Fruit fly (Drosophila melanogaster) whole organism, adult: ENCODE measurements around the gene fz2.

Experiments
- CG11617 ChIP-seq: fragments of 200-800 bp; sonication (Bioruptor generic); optimal IDR thresholded peaks from 2 replicates; lab custom pipeline; 2017; ENCODE audit warnings: mild to moderate bottlenecking, missing biosample characterization, missing genetic modification reagents, missing genetic modification characterization
- CG12768 ChIP-seq: fragments of 200-800 bp; sonication (Bioruptor generic); optimal IDR thresholded peaks from 2 replicates; lab custom pipeline; 2017; ENCODE audit warnings: missing biosample characterization, missing genetic modification characterization, mild to moderate bottlenecking, moderate library complexity, missing genetic modification reagents
- CG14711 ChIP-seq: fragments of 200-800 bp; sonication (Bioruptor generic); optimal IDR thresholded peaks from 2 replicates; lab custom pipeline; 2018; ENCODE audit warnings: missing biosample characterization, mild to moderate bottlenecking, missing genetic modification characterization, moderate library complexity
- CG1620 ChIP-seq: fragments of 200-800 bp; sonication (Bioruptor generic); optimal IDR thresholded peaks from 2 replicates; lab custom pipeline; 2016; ENCODE audit warnings: missing biosample characterization, missing genetic modification characterization
- CG33017 ChIP-seq: fragments of 200-800 bp; sonication (Bioruptor generic); optimal IDR thresholded peaks from 2 replicates; lab custom pipeline; 2018; ENCODE audit warnings: missing biosample characterization, mild to moderate bottlenecking, missing genetic modification characterization, moderate library complexity
- CG5204 ChIP-seq: fragments of 200-800 bp; sonication (Bioruptor generic); optimal IDR thresholded peaks from 2 replicates; lab custom pipeline; 2016; ENCODE audit warnings: missing biosample characterization, missing genetic modification characterization
- CG7045 ChIP-seq: fragments of 200-800 bp; sonication (Bioruptor generic); optimal IDR thresholded peaks from 2 replicates; lab custom pipeline; 2017; ENCODE audit warnings: missing biosample characterization, mild to moderate bottlenecking, missing genetic modification characterization
- CG7101 ChIP-seq: fragments of 200-800 bp; sonication (Bioruptor generic); optimal IDR thresholded peaks from 2 replicates; lab custom pipeline; 2018; ENCODE audit warnings: missing biosample characterization, mild to moderate bottlenecking, missing genetic modification characterization, moderate library complexity
- Clk ChIP-seq: fragments of 200-800 bp; sonication (Bioruptor generic); optimal IDR thresholded peaks from 2 replicates; lab custom pipeline; 2017; ENCODE audit warnings: missing biosample characterization, missing genetic modification characterization
- Crg-1 ChIP-seq: fragments of 200-800 bp; sonication (Bioruptor generic); optimal IDR thresholded peaks from 2 replicates; lab custom pipeline; 2016; ENCODE audit warnings: missing biosample characterization, missing genetic modification characterization
- Hr96 ChIP-seq: fragments of 200-800 bp; sonication (Bioruptor generic); optimal IDR thresholded peaks from 2 replicates; lab custom pipeline; 2016; ENCODE audit warnings: missing biosample characterization, missing genetic modification characterization
- Mnt ChIP-seq: fragments of 200-800 bp; sonication (Bioruptor generic); optimal IDR thresholded peaks from 2 replicates; lab custom pipeline; 2016; ENCODE audit warnings: missing biosample characterization, mild to moderate bottlenecking, missing genetic modification characterization
- bab1 ChIP-seq: fragments of 200-800 bp; sonication (Bioruptor generic); optimal IDR thresholded peaks from 3 replicates; lab custom pipeline; 2019; ENCODE audit warnings: missing biosample characterization, mild to moderate bottlenecking, missing genetic modification characterization, moderate library complexity
- cic ChIP-seq: fragments of 200-800 bp; sonication (Bioruptor generic); optimal IDR thresholded peaks from 2 replicates; lab custom pipeline; 2017; ENCODE audit warnings: missing biosample characterization, mild to moderate bottlenecking, missing genetic modification characterization, moderate library complexity
- cnc ChIP-seq, 2 experiments: fragments of >200 bp; optimal IDR thresholded peaks; 2 replicates each; lab custom pipeline; 2017
- kay ChIP-seq: fragments of 200-800 bp; sonication (Bioruptor generic); peaks from one replicate; lab custom pipeline; 2016; ENCODE audit warnings: missing biosample characterization, missing genetic modification characterization, borderline replicate concordance
- ovo ChIP-seq: fragments of 200-800 bp; sonication (Bioruptor generic); optimal IDR thresholded peaks from 2 replicates; lab custom pipeline; 2016; ENCODE audit warnings: missing biosample characterization, missing genetic modification characterization
- pad ChIP-seq: fragments of 200-800 bp; sonication (Bioruptor generic); optimal IDR thresholded peaks from 3 replicates; lab custom pipeline; 2017; ENCODE audit warnings: missing biosample characterization, missing genetic modification characterization, mild to moderate bottlenecking, moderate library complexity, missing genetic modification reagents
- tj ChIP-seq: fragments of 200-800 bp; sonication (Bioruptor generic); optimal IDR thresholded peaks from 3 replicates; lab custom pipeline; 2017; ENCODE audit warnings: missing biosample characterization, mild to moderate bottlenecking, missing genetic modification characterization, moderate library complexity
- toe ChIP-seq: fragments of 200-800 bp; sonication (Bioruptor generic); optimal IDR thresholded peaks from 2 replicates; lab custom pipeline; 2016; ENCODE audit warnings: missing biosample characterization, missing genetic modification characterization

fz2 gene

DNA sequence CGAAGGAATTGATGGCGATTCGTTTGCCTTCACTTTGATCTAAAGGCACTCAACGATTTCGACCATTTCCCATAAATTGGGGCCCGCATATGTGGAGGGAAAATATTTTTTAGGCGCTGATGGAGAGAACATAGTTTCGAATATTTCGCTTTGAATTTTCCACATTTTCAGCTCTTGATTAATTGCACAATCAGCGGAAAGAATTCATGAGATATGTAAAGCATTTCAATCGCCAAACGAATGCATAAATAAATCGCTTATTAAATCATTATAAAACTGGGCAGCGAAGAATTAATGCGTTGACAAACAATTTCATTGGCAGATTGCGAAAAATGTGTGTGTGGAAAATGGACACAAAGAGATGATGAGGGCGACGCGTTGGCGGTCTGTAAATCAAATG, 30.8 kb downstream of the fz2 start:
- TF ChIP-seq Hr96: no peak
- no peak for TF ChIP-seq CG33017 (tag; lab: Kevin White, UChicago)
- no peak for TF ChIP-seq Clk (GFP tag; lab: Kevin White, UChicago)
- no peak for TF ChIP-seq kay
- TF ChIP-seq ovo (GFP tag; lab: Kevin White, UChicago): no peak
- no peak for TF ChIP-seq CG5204 (GFP tag; lab: Kevin White, UChicago)
- TF ChIP-seq Crg-1: no peak
- TF ChIP-seq CG12768 (GFP tag; lab: Kevin White, UChicago): no peak

DNA sequence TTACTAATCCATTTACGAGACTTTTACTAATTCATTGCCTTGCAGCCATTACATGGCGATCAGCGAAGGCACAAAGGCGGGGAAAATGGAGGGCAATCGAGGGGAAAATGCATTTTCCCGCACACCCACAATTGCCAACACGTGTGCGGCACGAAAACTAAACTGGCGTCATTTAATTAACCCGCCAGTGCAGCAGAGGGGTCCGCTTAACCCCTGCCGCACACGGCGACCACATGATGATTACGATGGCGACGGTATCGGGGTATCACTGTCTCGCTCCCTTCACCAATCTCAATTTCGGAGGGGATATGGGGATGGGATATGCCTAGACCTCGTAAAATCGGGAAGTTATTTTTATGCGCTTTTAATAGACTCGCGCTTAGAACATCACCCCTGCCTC, 33.1 kb downstream of the fz2 start:
- no peak for TF ChIP-seq pad (GFP tag; lab: Kevin White, UChicago)
- TF ChIP-seq cic (GFP tag; lab: Kevin White, UChicago): no peak
- TF ChIP-seq ovo (GFP tag; lab: Kevin White, UChicago): no peak
- no peak for TF ChIP-seq CG1620
- TF ChIP-seq toe: no peak
- no peak for TF ChIP-seq CG5204 (GFP tag; lab: Kevin White, UChicago)
- no peak for TF ChIP-seq Mnt (GFP tag; lab: Kevin White, UChicago)
- no peak for TF ChIP-seq tj (GFP tag; lab: Kevin White, UChicago)
- TF ChIP-seq kay: no peak
- TF ChIP-seq CG12768 (GFP tag; lab: Kevin White, UChicago): no peak
- no peak for TF ChIP-seq CG7045 (GFP tag; lab: Kevin White, UChicago)

DNA sequence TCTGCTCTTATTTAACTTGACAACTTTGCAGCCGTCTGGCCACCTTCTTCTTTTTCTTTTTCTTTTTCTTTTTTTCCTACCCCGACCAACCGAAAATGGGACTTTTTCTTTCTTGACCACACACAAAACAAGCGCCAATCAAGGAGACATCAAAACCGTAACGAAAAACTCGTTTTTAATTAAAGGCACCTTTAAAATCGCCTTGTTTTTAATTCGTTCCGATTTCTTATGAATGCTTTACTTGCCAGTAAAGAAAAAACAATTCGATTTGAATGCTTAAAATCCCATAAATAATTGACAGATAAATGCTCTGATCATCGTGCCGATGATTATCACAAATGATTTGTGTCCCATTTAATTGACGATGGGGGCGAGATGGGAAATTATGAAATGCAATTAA, 34.8 kb downstream of the fz2 start:
- TF ChIP-seq kay (no peak), toe (no peak), CG12768 (GFP tag; lab: Kevin White, UChicago) (no peak), tj (GFP tag; lab: Kevin White, UChicago) (no peak), cnc (optimal IDR thresholded peaks at IDR 0.05; lab: Kevin White, UChicago) (no peak), CG5204 (GFP tag; lab: Kevin White, UChicago) (no peak), Hr96 (no peak), CG11617 (GFP tag; lab: Kevin White, UChicago) (no peak), CG33017 (tag; lab: Kevin White, UChicago) (no peak), cic (GFP tag; lab: Kevin White, UChicago) (no peak), CG14711 (no peak)

DNA sequence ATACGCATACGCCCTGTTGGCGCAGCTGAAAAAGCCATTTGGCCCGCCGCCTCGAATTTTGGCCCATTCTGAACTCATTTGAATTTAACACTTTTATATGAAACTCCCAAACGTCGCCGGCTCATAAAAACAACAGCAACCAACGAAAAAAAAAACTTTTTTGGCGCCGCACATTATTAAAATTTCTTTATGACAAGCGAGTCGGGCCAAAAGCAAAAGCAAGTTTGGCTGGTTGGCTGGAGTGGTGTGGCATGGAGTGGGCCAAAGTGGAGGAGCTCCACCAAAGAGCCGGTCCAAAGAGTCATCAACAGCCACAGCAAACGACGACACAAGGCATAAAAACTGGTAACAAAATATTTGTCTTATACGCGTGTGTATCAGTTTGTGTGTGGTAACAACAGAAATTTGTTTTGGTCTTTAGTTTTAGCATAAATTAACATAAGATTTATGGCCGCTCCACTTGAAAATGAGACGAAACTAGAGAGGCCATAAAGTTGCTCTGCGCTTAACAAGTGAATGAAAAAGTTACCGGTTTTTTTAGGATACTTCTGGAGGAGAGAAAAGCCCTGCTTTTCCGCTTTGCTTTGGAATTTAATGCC, 35.4 kb downstream of the fz2 start:
- no peak for TF ChIP-seq CG1620
- no peak for TF ChIP-seq cic (GFP tag; lab: Kevin White, UChicago)
- TF ChIP-seq tj (GFP tag; lab: Kevin White, UChicago): no peak
- TF ChIP-seq Crg-1: no peak
- no peak for TF ChIP-seq bab1 (GFP tag; lab: Kevin White, UChicago)
- TF ChIP-seq CG5204 (GFP tag; lab: Kevin White, UChicago): no peak
- TF ChIP-seq CG11617 (GFP tag; lab: Kevin White, UChicago): no peak
- no peak for TF ChIP-seq CG33017 (tag; lab: Kevin White, UChicago)
- no peak for TF ChIP-seq CG7101 (tag; lab: Kevin White, UChicago)
- TF ChIP-seq kay: no peak
- no peak for TF ChIP-seq Hr96
- TF ChIP-seq CG12768 (GFP tag; lab: Kevin White, UChicago): no peak
- TF ChIP-seq Mnt (GFP tag; lab: Kevin White, UChicago): no peak
- TF ChIP-seq ovo (GFP tag; lab: Kevin White, UChicago): no peak
- TF ChIP-seq CG7045 (GFP tag; lab: Kevin White, UChicago): no peak
- no peak for TF ChIP-seq CG14711
- no peak for TF ChIP-seq pad (GFP tag; lab: Kevin White, UChicago)
- no peak for TF ChIP-seq toe

DNA sequence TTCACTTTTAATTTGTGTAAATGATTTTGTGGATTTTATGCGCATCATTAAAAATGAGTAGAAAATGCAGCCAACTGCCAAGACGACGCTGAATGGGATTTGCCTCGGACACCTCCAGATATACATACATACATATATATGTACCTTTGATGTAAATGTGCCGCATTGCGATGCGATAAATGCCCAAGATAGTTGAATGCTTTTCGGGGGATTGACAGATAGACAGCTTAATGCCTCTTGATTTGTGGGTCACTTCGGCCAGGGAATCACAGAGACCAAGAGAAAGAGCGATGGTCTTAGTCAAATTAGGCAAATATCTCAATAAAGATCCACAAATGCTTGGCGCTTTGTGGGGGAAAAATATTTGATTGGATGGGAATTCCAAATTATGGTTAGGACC, 36.4 kb downstream of the fz2 start:
- TF ChIP-seq toe: no peak
- no peak for TF ChIP-seq CG7101 (tag; lab: Kevin White, UChicago)
- no peak for TF ChIP-seq CG11617 (GFP tag; lab: Kevin White, UChicago)
- TF ChIP-seq CG5204 (GFP tag; lab: Kevin White, UChicago): no peak
- no peak for TF ChIP-seq bab1 (GFP tag; lab: Kevin White, UChicago)
- TF ChIP-seq CG12768 (GFP tag; lab: Kevin White, UChicago): no peak
- TF ChIP-seq Hr96: no peak
- TF ChIP-seq Clk (GFP tag; lab: Kevin White, UChicago): no peak
- TF ChIP-seq CG14711: no peak
- no peak for TF ChIP-seq kay
- no peak for TF ChIP-seq pad (GFP tag; lab: Kevin White, UChicago)
- no peak for TF ChIP-seq cnc (optimal IDR thresholded peaks at IDR 0.05; lab: Kevin White, UChicago)
- TF ChIP-seq Crg-1: no peak
- TF ChIP-seq ovo (GFP tag; lab: Kevin White, UChicago): no peak
- no peak for TF ChIP-seq CG33017 (tag; lab: Kevin White, UChicago)
- TF ChIP-seq CG7045 (GFP tag; lab: Kevin White, UChicago): no peak
- TF ChIP-seq Mnt (GFP tag; lab: Kevin White, UChicago): no peak
- no peak for TF ChIP-seq tj (GFP tag; lab: Kevin White, UChicago)
- TF ChIP-seq CG1620: no peak
- TF ChIP-seq cic (GFP tag; lab: Kevin White, UChicago): no peak

DNA sequence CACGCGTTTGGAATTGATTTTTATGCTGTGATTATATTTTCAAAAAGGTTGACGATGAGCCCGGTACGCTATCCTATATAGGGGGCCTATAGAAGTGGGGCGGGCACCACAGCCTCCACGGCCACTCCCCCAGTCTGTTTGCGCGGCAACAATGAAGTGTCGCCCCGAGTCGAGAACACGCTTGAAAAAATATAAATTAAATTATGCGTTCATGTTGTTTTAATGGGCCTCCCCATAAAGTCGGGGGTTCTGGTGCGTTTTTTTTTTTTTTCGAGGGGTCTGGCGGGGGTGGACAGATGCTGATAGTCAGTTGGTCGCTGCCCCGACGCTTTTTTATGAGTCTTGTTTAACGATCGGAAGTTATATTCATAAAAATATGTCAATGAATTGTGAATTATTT, 37.9 kb downstream of the fz2 start:
- TF ChIP-seq CG5204 (GFP tag; lab: Kevin White, UChicago) (no peak), Hr96 (no peak), toe (no peak), bab1 (GFP tag; lab: Kevin White, UChicago) (no peak), CG12768 (GFP tag; lab: Kevin White, UChicago) (no peak), tj (GFP tag; lab: Kevin White, UChicago) (no peak), ovo (GFP tag; lab: Kevin White, UChicago) (no peak), Mnt (GFP tag; lab: Kevin White, UChicago) (no peak), cic (GFP tag; lab: Kevin White, UChicago) (no peak), Crg-1 (no peak), kay (no peak), CG1620 (no peak), pad (GFP tag; lab: Kevin White, UChicago) (no peak), CG7045 (GFP tag; lab: Kevin White, UChicago) (no peak)
